Worm (Caenorhabditis elegans) whole organism, L3 larva: Measurements from ENCODE around the gene inpp-4B.
A peak's percentile ranks its signal among the peaks of the same experiment; 100 is the strongest.

Experiments
- R02D3.7 ChIP-seq: fragments of 150-350 bp; optimal IDR thresholded peaks from 2 replicates; lab custom pipeline; 2014; ENCODE audit warnings: missing biosample characterization, missing genetic modification characterization
- ZK546.5 ChIP-seq: sonication (generic microtip); optimal IDR thresholded peaks from 2 replicates; lab custom pipeline; 2017; ENCODE audit warnings: missing biosample characterization, missing genetic modification characterization
- aly-2 ChIP-seq: fragments of 150-350 bp; optimal IDR thresholded peaks from 2 replicates; lab custom pipeline; 2014; ENCODE audit warnings: missing biosample characterization, missing genetic modification characterization
- ama-1 ChIP-seq: fragments of 150-350 bp; optimal IDR thresholded peaks from 2 replicates; lab custom pipeline; 2018
- ceh-16 ChIP-seq: sonication (generic microtip); optimal IDR thresholded peaks from 2 replicates; lab custom pipeline; 2017; ENCODE audit warnings: missing biosample characterization, missing genetic modification characterization
- ceh-28 ChIP-seq: fragments of 150-350 bp; optimal IDR thresholded peaks from 2 replicates; lab custom pipeline; 2014; ENCODE audit warnings: missing biosample characterization, missing genetic modification reagents, missing genetic modification characterization
- ceh-82 ChIP-seq: fragments of 150-350 bp; optimal IDR thresholded peaks from 2 replicates; lab custom pipeline; 2014; ENCODE audit warnings: missing biosample characterization, missing genetic modification characterization
- ceh-9 ChIP-seq: sonication (generic microtip); optimal IDR thresholded peaks from 2 replicates; lab custom pipeline; 2018; ENCODE audit warnings: missing biosample characterization, missing genetic modification characterization
- daf-12 ChIP-seq: fragments of 150-350 bp; optimal IDR thresholded peaks from 2 replicates; lab custom pipeline; 2014; ENCODE audit warnings: missing biosample characterization, missing genetic modification reagents, missing genetic modification characterization
- egl-27 ChIP-seq: sonication (generic microtip); optimal IDR thresholded peaks from 4 replicates; lab custom pipeline; 2017; ENCODE audit warnings: missing biosample characterization, missing genetic modification reagents, missing genetic modification characterization
- egl-5 ChIP-seq: fragments of 150-350 bp; optimal IDR thresholded peaks from 2 replicates; lab custom pipeline; 2017; ENCODE audit warnings: missing biosample characterization, missing genetic modification reagents, missing genetic modification characterization, inconsistent platforms
- elt-1 ChIP-seq: fragments of 150-350 bp; optimal IDR thresholded peaks from 2 replicates; lab custom pipeline; 2014; ENCODE audit warnings: missing biosample characterization, missing genetic modification characterization
- elt-2 ChIP-seq: sonication (generic microtip); optimal IDR thresholded peaks from 2 replicates; lab custom pipeline; 2016; ENCODE audit warnings: missing genetic modification reagents, mild to moderate bottlenecking, missing genetic modification characterization, missing compliant biosample characterization
- elt-3 ChIP-seq, 3 experiments: fragments of 150-350 bp in 1 of 3; sonication (generic microtip) in 2 of 3; optimal IDR thresholded peaks; 2 replicates in 2 of 3; 4 replicates in 1 of 3; lab custom pipeline; 2014 to 2017; ENCODE audit warnings: missing biosample characterization in 3 of 3, missing genetic modification characterization in 3 of 3
- eor-1 ChIP-seq, 2 experiments: fragments of 150-350 bp; optimal IDR thresholded peaks; 2 replicates each; lab custom pipeline; 2014 to 2018; ENCODE audit warnings: missing biosample characterization in 2 of 2, missing genetic modification characterization in 2 of 2
- fkh-10 ChIP-seq: sonication (generic microtip); optimal IDR thresholded peaks from 2 replicates; lab custom pipeline; 2017; ENCODE audit warnings: missing biosample characterization, missing genetic modification reagents, missing genetic modification characterization
- fkh-2 ChIP-seq: fragments of 150-350 bp; optimal IDR thresholded peaks from 2 replicates; lab custom pipeline; 2014; ENCODE audit warnings: missing biosample characterization, missing genetic modification reagents, missing genetic modification characterization
- fos-1 ChIP-seq: fragments of 150-350 bp; optimal IDR thresholded peaks from 2 replicates; lab custom pipeline; 2014; ENCODE audit warnings: missing biosample characterization, missing genetic modification characterization
- hmg-11 ChIP-seq: sonication (generic microtip); optimal IDR thresholded peaks from 2 replicates; lab custom pipeline; 2016; ENCODE audit warnings: missing genetic modification characterization, missing compliant biosample characterization
- jun-1 ChIP-seq: fragments of 150-350 bp; optimal IDR thresholded peaks from 2 replicates; lab custom pipeline; 2014; ENCODE audit warnings: missing biosample characterization, missing genetic modification reagents, missing genetic modification characterization
- lin-15B ChIP-seq: fragments of 150-350 bp; optimal IDR thresholded peaks from 2 replicates; lab custom pipeline; 2014; ENCODE audit warnings: missing biosample characterization, missing genetic modification characterization
- lin-39 ChIP-seq: fragments of 150-350 bp; optimal IDR thresholded peaks from 2 replicates; lab custom pipeline; 2018; ENCODE audit warnings: missing biosample characterization, missing genetic modification reagents, missing genetic modification characterization
- lsy-12 ChIP-seq: sonication (generic microtip); optimal IDR thresholded peaks from 2 replicates; lab custom pipeline; 2016; ENCODE audit warnings: mild to moderate bottlenecking, missing genetic modification characterization, missing compliant biosample characterization
- mdl-1 ChIP-seq: fragments of 150-350 bp; optimal IDR thresholded peaks from 2 replicates; lab custom pipeline; 2014; ENCODE audit warnings: missing biosample characterization, missing genetic modification characterization
- mml-1 ChIP-seq: fragments of 150-350 bp; sonication (generic microtip); optimal IDR thresholded peaks from 3 replicates; lab custom pipeline; 2014; ENCODE audit warnings: missing biosample characterization, missing genetic modification characterization
- nfya-1 ChIP-seq: sonication (generic microtip); optimal IDR thresholded peaks from 2 replicates; lab custom pipeline; 2017; ENCODE audit warnings: missing genetic modification characterization, mild to moderate bottlenecking, missing compliant biosample characterization, antibody characterized with exemption, moderate library complexity; ENCODE audit not compliant: insufficient read depth
- nhr-11 ChIP-seq: fragments of 150-350 bp; optimal IDR thresholded peaks from 2 replicates; lab custom pipeline; 2014; ENCODE audit warnings: missing biosample characterization, missing genetic modification characterization
- nhr-12 ChIP-seq: fragments of 150-350 bp; optimal IDR thresholded peaks from 2 replicates; lab custom pipeline; 2014; ENCODE audit warnings: missing biosample characterization, missing genetic modification characterization
- nhr-23 ChIP-seq: fragments of 150-350 bp; optimal IDR thresholded peaks from 2 replicates; lab custom pipeline; 2014; ENCODE audit warnings: missing biosample characterization, missing genetic modification reagents, missing genetic modification characterization
- nhr-237 ChIP-seq: fragments of 150-350 bp; optimal IDR thresholded peaks from 2 replicates; lab custom pipeline; 2014; ENCODE audit warnings: missing biosample characterization, missing genetic modification characterization
- nhr-25 ChIP-seq: sonication (generic microtip); optimal IDR thresholded peaks from 2 replicates; lab custom pipeline; 2017; ENCODE audit warnings: missing biosample characterization, missing genetic modification characterization
- nhr-28 ChIP-seq: fragments of 150-350 bp; optimal IDR thresholded peaks from 2 replicates; lab custom pipeline; 2014; ENCODE audit warnings: missing biosample characterization, missing genetic modification characterization
- nhr-43 ChIP-seq: sonication (generic microtip); optimal IDR thresholded peaks from 2 replicates; lab custom pipeline; 2016; ENCODE audit warnings: mild to moderate bottlenecking, missing genetic modification characterization, missing compliant biosample characterization; ENCODE audit not compliant: poor library complexity, severe bottlenecking
- nhr-67 ChIP-seq: fragments of 150-350 bp; optimal IDR thresholded peaks from 2 replicates; lab custom pipeline; 2014; ENCODE audit warnings: missing biosample characterization, missing genetic modification characterization
- nhr-76 ChIP-seq: fragments of 150-350 bp; sonication (generic microtip); optimal IDR thresholded peaks from 5 replicates; lab custom pipeline; 2014; ENCODE audit warnings: missing biosample characterization, missing genetic modification characterization
- nhr-77 ChIP-seq: fragments of 150-350 bp; optimal IDR thresholded peaks from 2 replicates; lab custom pipeline; 2014; ENCODE audit warnings: missing biosample characterization, missing genetic modification characterization
- pha-4 ChIP-seq: fragments of 150-350 bp; optimal IDR thresholded peaks from 2 replicates; lab custom pipeline; 2014; ENCODE audit warnings: missing biosample characterization, missing genetic modification reagents, missing genetic modification characterization
- pqm-1 ChIP-seq: fragments of 150-350 bp; optimal IDR thresholded peaks from 2 replicates; lab custom pipeline; 2017; ENCODE audit warnings: missing biosample characterization, missing genetic modification characterization, inconsistent platforms
- sea-2 ChIP-seq: fragments of 150-350 bp; sonication (generic microtip); optimal IDR thresholded peaks from 4 replicates; lab custom pipeline; 2014; ENCODE audit warnings: missing biosample characterization, missing genetic modification reagents, missing genetic modification characterization
- skn-1 ChIP-seq: fragments of 150-350 bp; optimal IDR thresholded peaks from 2 replicates; lab custom pipeline; 2014; ENCODE audit warnings: missing biosample characterization, missing genetic modification characterization
- snpc-4 ChIP-seq: fragments of 150-350 bp; optimal IDR thresholded peaks from 2 replicates; lab custom pipeline; 2014; ENCODE audit warnings: missing biosample characterization, missing genetic modification characterization
- tbx-2 ChIP-seq: sonication (generic microtip); optimal IDR thresholded peaks from 2 replicates; lab custom pipeline; 2016; ENCODE audit warnings: mild to moderate bottlenecking, missing genetic modification characterization, missing compliant biosample characterization
- unc-39 ChIP-seq: sonication (generic microtip); optimal IDR thresholded peaks from 4 replicates; lab custom pipeline; 2017; ENCODE audit warnings: missing biosample characterization, missing genetic modification characterization
- unc-62 ChIP-seq: fragments of 150-350 bp; sonication (generic microtip); optimal IDR thresholded peaks from 4 replicates; lab custom pipeline; 2014; ENCODE audit warnings: missing biosample characterization, missing genetic modification reagents, missing genetic modification characterization
- zag-1 ChIP-seq: fragments of 150-350 bp; optimal IDR thresholded peaks from 2 replicates; lab custom pipeline; 2014; ENCODE audit warnings: missing biosample characterization, missing genetic modification characterization
- ztf-11 ChIP-seq: fragments of 150-350 bp; optimal IDR thresholded peaks from 2 replicates; lab custom pipeline; 2014; ENCODE audit warnings: missing biosample characterization, missing genetic modification characterization
- ztf-4 ChIP-seq: fragments of 150-350 bp; optimal IDR thresholded peaks from 2 replicates; lab custom pipeline; 2014; ENCODE audit warnings: missing biosample characterization, missing genetic modification characterization

The inpp-4B gene

ce11 chrIII:10216585-10217278, 49.9 kb downstream of the inpp-4B start, which contains the start of gene cts-1:
Gene cts-1, minus strand, starts transcription at chrIII:10216635.
- TF ChIP-seq ceh-16 (tag; lab: Kevin White, UChicago): no peak
- TF ChIP-seq mml-1 (tag; lab: Kevin White, UChicago): no peak
- TF ChIP-seq ZK546.5 (tag; lab: Kevin White, UChicago): no peak
- no peak for TF ChIP-seq daf-12 (tag; lab: Kevin White, UChicago)
- no peak for TF ChIP-seq eor-1 (tag; optimal IDR thresholded peaks at IDR 0.05; lab: Kevin White, UChicago)
- TF ChIP-seq nhr-67: no peak
- TF ChIP-seq egl-27 (tag; lab: Kevin White, UChicago): peak; percentile 77
- peak; percentile 73 for TF ChIP-seq fos-1 (tag; lab: Kevin White, UChicago)
- no peak for TF ChIP-seq ztf-11 (tag; lab: Kevin White, UChicago)
- TF ChIP-seq nhr-23 (tag; lab: Kevin White, UChicago): peak; percentile 86
- TF ChIP-seq lin-15B (tag; lab: Kevin White, UChicago): peak; percentile 92
- TF ChIP-seq mdl-1 (tag; lab: Kevin White, UChicago): peak; percentile 53
- TF ChIP-seq nhr-11 (tag; lab: Kevin White, UChicago): peak; percentile 11
- no peak for TF ChIP-seq fkh-10 (GFP tag; lab: Kevin White, UChicago)
- TF ChIP-seq jun-1: peak; percentile 86
- peak; percentile 44 for TF ChIP-seq ama-1 (lab: Kevin White, UChicago)
- peak; percentile 90 for TF ChIP-seq pha-4 (tag; lab: Kevin White, UChicago)
- no peak for TF ChIP-seq fkh-2 (tag; lab: Kevin White, UChicago)
- TF ChIP-seq skn-1 (tag; lab: Kevin White, UChicago): no peak
- TF ChIP-seq nfya-1 (tag; lab: Kevin White, UChicago): peak; percentile 86
- TF ChIP-seq nhr-43 (tag; lab: Kevin White, UChicago): peak; percentile 36
- peak; percentile 91 for TF ChIP-seq nhr-25 (tag; lab: Kevin White, UChicago)
- no peak for TF ChIP-seq ceh-9 (tag; lab: Kevin White, UChicago)
- peak; percentile 36 for TF ChIP-seq unc-62
- TF ChIP-seq lsy-12 (tag; lab: Kevin White, UChicago): peak; percentile 79
- no peak for TF ChIP-seq nhr-28 (tag; lab: Kevin White, UChicago)
- peak; percentile 38 for TF ChIP-seq snpc-4
- no peak for TF ChIP-seq ztf-4
- peak; percentile 67 for TF ChIP-seq elt-1 (tag; lab: Kevin White, UChicago)
- TF ChIP-seq sea-2: no peak
- TF ChIP-seq pqm-1: peak; percentile 83
- peak; percentile 33 for TF ChIP-seq nhr-76 (tag; lab: Kevin White, UChicago)
- peak; percentile 29 for TF ChIP-seq hmg-11 (tag; lab: Kevin White, UChicago)
- peak in 1 of 3 experiments; percentile 70 for TF ChIP-seq elt-3 (tag; optimal IDR thresholded peaks at IDR 0.05; lab: Kevin White, UChicago)
- TF ChIP-seq aly-2 (tag; lab: Kevin White, UChicago): no peak
- no peak for TF ChIP-seq unc-39 (tag; lab: Kevin White, UChicago)
- peak; percentile 87 for TF ChIP-seq lin-39 (tag; lab: Kevin White, UChicago)
- TF ChIP-seq nhr-77: no peak
- peak; percentile 50 for TF ChIP-seq R02D3.7
- TF ChIP-seq nhr-237 (tag; lab: Kevin White, UChicago): no peak
- TF ChIP-seq ceh-28 (tag; lab: Kevin White, UChicago): peak; percentile 71
- peak; percentile 43 for TF ChIP-seq tbx-2 (tag; lab: Kevin White, UChicago)
- TF ChIP-seq egl-5 (tag; lab: Kevin White, UChicago): no peak
- TF ChIP-seq zag-1 (tag; lab: Kevin White, UChicago): no peak
- no peak for TF ChIP-seq nhr-12 (tag; lab: Kevin White, UChicago)
- TF ChIP-seq ceh-82 (tag; lab: Kevin White, UChicago): no peak
- TF ChIP-seq elt-2 (tag; lab: Kevin White, UChicago): peak; percentile 93
